Worm (Caenorhabditis elegans) whole organism, L4/young adult: Measurements from ENCODE around the gene C10G8.8.

ENCODE experiments used
- W03F9.2 ChIP-seq: fragments of 150-350 bp; optimal IDR thresholded peaks from 2 replicates; lab custom pipeline; 2014; ENCODE audit warnings: missing biosample characterization, missing genetic modification characterization
- dao-5 ChIP-seq: sonication (generic microtip); optimal IDR thresholded peaks from 2 replicates; lab custom pipeline; 2016; ENCODE audit warnings: missing genotype, missing genetic modification characterization, moderate library complexity, missing compliant biosample characterization
- him-1 ChIP-seq: sonication (generic microtip); optimal IDR thresholded peaks from 2 replicates; lab custom pipeline; 2016; ENCODE audit warnings: missing genotype, missing genetic modification reagents, missing genetic modification characterization, missing compliant biosample characterization

C10G8.8 gene

DNA sequence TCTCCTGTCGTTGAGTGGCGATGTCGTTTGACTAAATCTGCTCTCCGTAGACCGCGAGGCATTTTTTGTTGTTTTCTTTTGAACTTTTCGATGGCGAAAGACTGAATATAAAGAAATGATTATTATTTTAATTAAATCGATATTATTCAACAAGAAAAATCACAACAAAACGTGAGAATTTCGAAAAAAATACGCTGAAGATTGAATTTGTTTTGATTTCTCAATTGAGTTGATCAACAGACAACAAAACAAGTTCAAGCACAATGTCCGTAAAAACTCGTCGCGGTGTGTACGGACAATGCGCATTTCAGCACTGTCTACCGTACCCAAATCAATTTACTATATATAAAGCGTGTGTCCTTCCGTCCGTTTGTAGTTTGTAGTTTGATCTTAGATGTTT is 50.2 kb downstream of the C10G8.8 start, which contains the start of gene B0238.9:
B0238.9 (minus strand) TSS at position 101 of the 400 bp plus-strand sequence.
- TF ChIP-seq dao-5 (tag; lab: Kevin White, UChicago) (no peak), W03F9.2 (tag; lab: Kevin White, UChicago) (no peak), him-1 (tag; lab: Kevin White, UChicago) (no peak)

DNA sequence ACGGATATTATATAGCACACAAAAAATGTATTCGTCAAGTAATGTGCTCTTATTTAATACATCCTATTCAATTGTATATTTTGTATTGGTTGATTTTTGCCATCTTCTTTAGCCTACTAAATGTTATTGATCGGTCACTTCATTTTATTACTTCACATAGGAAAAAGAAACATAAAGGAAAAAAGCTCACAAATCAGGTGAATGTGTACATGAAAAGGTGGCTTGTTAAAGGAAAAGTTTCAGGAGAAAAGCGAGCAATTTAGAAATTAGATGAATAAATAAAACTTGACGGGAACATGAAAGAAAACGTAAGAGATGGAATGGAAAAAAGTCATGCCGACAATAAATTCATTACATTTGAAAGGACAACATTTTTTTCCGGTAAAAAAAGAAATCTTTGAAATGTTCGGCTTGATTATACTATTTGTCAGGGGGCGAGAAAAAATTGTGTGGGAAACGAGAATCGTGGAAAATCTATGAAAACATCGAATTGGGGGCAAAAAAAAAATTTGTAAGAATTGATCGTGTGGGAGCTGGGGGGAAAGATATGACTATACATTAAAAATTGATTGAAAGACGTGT is 52.7 kb downstream of the C10G8.8 start:
- TF ChIP-seq dao-5 (tag; lab: Kevin White, UChicago): no peak
- TF ChIP-seq W03F9.2 (tag; lab: Kevin White, UChicago): no peak
- TF ChIP-seq him-1 (tag; lab: Kevin White, UChicago): no peak

DNA sequence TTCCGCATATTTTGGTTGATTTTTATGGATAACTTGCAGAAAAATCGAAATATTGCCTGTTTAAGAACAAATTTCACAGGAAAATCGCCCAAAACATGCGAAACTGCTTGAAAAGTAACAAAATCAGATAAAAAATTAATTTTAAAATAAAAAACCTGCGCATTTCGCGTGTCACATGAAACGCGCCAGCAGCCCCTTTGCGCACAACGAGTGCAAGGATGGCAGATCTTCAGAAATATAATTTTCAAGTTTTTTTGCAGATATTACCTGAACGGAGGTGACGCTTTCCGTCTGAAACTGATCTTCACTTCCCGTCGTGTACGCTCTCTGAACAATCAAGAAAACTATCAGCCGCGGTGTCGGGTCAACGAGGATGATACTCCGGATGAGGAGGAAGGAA is 53.2 kb downstream of the C10G8.8 start:
- TF ChIP-seq W03F9.2 (tag; lab: Kevin White, UChicago) (peak; percentile 36), him-1 (tag; lab: Kevin White, UChicago) (no peak)
